Worm (Caenorhabditis elegans) whole organism, midembryonic: Measurements from ENCODE around the gene ZK105.6.

Experiments used
- T22C8.4 ChIP-seq: fragments of 200-800 bp; sonication (Bioruptor generic); IDR thresholded peaks from 2 replicates; pipeline ENCODE4 v1.3.6; 2022; ENCODE audit warnings: missing genetic modification characterization, missing compliant biosample characterization
- cog-1 ChIP-seq: sonication (generic microtip); optimal IDR thresholded peaks from 2 replicates; lab custom pipeline; 2016; ENCODE audit warnings: missing genetic modification characterization, missing compliant biosample characterization
- flt-1 ChIP-seq: fragments of 200-800 bp; sonication (Bioruptor generic); IDR thresholded peaks from 2 replicates; pipeline ENCODE4 v1.3.6; 2022; ENCODE audit warnings: missing genetic modification characterization, missing compliant biosample characterization
- klf-2 ChIP-seq: fragments of 200-800 bp; sonication (Bioruptor generic); conservative IDR thresholded peaks from 2 replicates; pipeline ENCODE4 v1.3.6; 2022; ENCODE audit warnings: missing genetic modification reagents, missing genetic modification characterization, missing compliant biosample characterization
- med-1 ChIP-seq: sonication (generic microtip); optimal IDR thresholded peaks from 2 replicates; lab custom pipeline; 2017; ENCODE audit warnings: missing genetic modification characterization, mild to moderate bottlenecking, missing compliant biosample characterization, antibody characterized with exemption, missing genetic modification reagents; ENCODE audit not compliant: insufficient read depth
- ref-1 ChIP-seq: fragments of 200-800 bp; sonication (Bioruptor generic); conservative IDR thresholded peaks from 2 replicates; pipeline ENCODE4 v1.3.6; 2022; ENCODE audit warnings: missing genetic modification reagents, missing genetic modification characterization, missing compliant biosample characterization
- tab-1 ChIP-seq: fragments of 200-800 bp; sonication (Bioruptor generic); IDR thresholded peaks from 2 replicates; pipeline ENCODE4 v1.3.6; 2022; ENCODE audit warnings: missing genetic modification characterization, missing compliant biosample characterization
- ztf-23 ChIP-seq: fragments of 200-800 bp; sonication (Bioruptor generic); IDR thresholded peaks from 2 replicates; pipeline ENCODE4 v1.3.6; 2022; ENCODE audit warnings: missing genetic modification reagents, missing genetic modification characterization, missing compliant biosample characterization
- ztf-29 ChIP-seq: fragments of 200-800 bp; sonication (Bioruptor generic); IDR thresholded peaks from 2 replicates; pipeline ENCODE4 v1.3.6; 2022; ENCODE audit warnings: missing genetic modification reagents, missing genetic modification characterization, missing compliant biosample characterization

ZK105.6 gene

DNA sequence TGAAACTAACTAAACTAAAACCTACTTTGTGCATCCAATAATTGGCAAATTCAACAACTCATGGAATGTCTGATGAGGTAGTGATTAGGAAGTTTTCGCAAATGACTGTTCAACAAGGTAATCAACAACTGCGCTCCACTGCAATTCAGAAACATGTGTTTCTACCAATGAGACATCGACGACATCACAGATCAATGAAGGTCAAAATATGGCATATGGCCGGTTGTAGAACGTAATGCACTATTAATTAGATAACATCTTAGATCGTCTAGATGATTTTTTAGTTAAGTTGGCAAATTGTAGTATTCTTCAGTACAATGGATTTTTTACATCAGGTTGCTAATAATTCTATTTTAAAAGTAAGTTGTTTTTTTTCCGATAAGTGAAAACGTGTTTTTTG is 37.7 kb downstream of the ZK105.6 start, which contains the start of the genes nhr-94 and nhr-152:
Gene nhr-94 (minus strand): TSS at position 147 of the 400 bp plus-strand sequence.
Gene nhr-152 (plus strand): TSS at position 162 of the 400 bp plus-strand sequence.
- no peak for TF ChIP-seq ztf-29
- TF ChIP-seq ref-1 (GFP tag; lab: Robert Waterston, UW): no peak
- no peak for TF ChIP-seq T22C8.4 (GFP tag; lab: Robert Waterston, UW)
- TF ChIP-seq ztf-23 (GFP tag; lab: Robert Waterston, UW): no peak
- TF ChIP-seq cog-1 (tag; lab: Kevin White, UChicago): no peak
- no peak for TF ChIP-seq tab-1 (GFP tag; lab: Robert Waterston, UW)

ce11 chrV:7683907-7684655 is 39.8 kb downstream of the ZK105.6 start, which contains the start of gene sre-11:
sre-11 (minus strand) TSS chrV:7683957.
- TF ChIP-seq flt-1 (GFP tag; lab: Robert Waterston, UW) (no peak), ztf-23 (GFP tag; lab: Robert Waterston, UW) (no peak), klf-2 (no peak), tab-1 (GFP tag; lab: Robert Waterston, UW) (no peak), cog-1 (tag; lab: Kevin White, UChicago) (no peak), med-1 (GFP tag; lab: Kevin White, UChicago) (no peak), T22C8.4 (GFP tag; lab: Robert Waterston, UW) (no peak), ref-1 (GFP tag; lab: Robert Waterston, UW) (no peak), ztf-29 (no peak)

DNA sequence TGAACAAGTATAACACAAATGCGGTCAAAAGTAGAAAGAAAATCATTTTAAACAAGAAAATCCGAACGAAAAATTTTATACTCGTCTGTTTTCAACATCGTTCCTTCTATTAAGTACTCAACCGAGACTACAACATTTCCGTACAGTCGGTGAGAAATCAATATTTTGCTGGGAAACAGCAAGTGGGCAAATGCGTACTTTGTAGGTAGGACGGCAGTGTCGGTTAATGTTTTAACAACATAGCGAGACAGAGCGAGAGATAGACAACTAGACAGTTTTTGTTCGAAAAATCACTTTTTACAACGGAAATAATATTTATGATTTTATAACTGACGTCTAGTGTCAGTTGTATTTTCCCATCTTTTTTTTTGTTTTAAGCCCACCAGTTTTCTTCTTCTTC is 42.5 kb downstream of the ZK105.6 start, which contains the start of gene cyp-33A1:
Gene cyp-33A1 (minus strand): TSS at position 72 of the 400 bp plus-strand sequence.
- TF ChIP-seq ztf-29: no peak
- no peak for TF ChIP-seq med-1 (GFP tag; lab: Kevin White, UChicago)
- no peak for TF ChIP-seq ref-1 (GFP tag; lab: Robert Waterston, UW)
- no peak for TF ChIP-seq cog-1 (tag; lab: Kevin White, UChicago)
- no peak for TF ChIP-seq flt-1 (GFP tag; lab: Robert Waterston, UW)
- TF ChIP-seq tab-1 (GFP tag; lab: Robert Waterston, UW): no peak
- no peak for TF ChIP-seq T22C8.4 (GFP tag; lab: Robert Waterston, UW)
- TF ChIP-seq klf-2: no peak
- no peak for TF ChIP-seq ztf-23 (GFP tag; lab: Robert Waterston, UW)

DNA sequence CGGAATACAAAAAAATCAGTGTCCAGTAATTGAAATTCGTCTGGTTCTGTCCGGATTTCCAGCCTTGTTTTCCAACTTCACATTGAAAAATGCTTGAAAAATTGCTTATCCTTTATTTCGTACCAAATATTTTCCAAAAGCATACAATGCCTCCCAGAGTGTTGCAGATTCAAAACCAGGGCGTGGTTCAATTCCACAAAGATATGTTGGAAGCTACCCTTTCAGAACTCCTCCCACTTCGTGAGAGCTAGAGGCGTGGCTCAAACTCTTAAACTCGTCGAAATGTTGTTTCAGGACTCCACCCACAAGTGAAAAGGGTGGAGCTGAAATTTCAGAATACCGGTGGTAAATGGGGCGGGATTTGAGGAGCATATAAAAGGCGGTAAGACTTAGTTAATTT is 48.0 kb downstream of the ZK105.6 start, which contains the start of gene C12D5.3:
Gene C12D5.3 (plus strand): TSS at position 301 of the 400 bp plus-strand sequence.
- no peak for TF ChIP-seq tab-1 (GFP tag; lab: Robert Waterston, UW)
- no peak for TF ChIP-seq ref-1 (GFP tag; lab: Robert Waterston, UW)
- TF ChIP-seq klf-2: no peak
- no peak for TF ChIP-seq flt-1 (GFP tag; lab: Robert Waterston, UW)
- TF ChIP-seq cog-1 (tag; lab: Kevin White, UChicago): no peak
- TF ChIP-seq T22C8.4 (GFP tag; lab: Robert Waterston, UW): no peak
- TF ChIP-seq ztf-29: no peak
- no peak for TF ChIP-seq ztf-23 (GFP tag; lab: Robert Waterston, UW)
- TF ChIP-seq med-1 (GFP tag; lab: Kevin White, UChicago): no peak
